Worm (Caenorhabditis elegans): ENCODE data around the gene cah-4.
A peak's percentile ranks its signal among the peaks of the same experiment; 100 is the strongest.

Gene cah-4

ce11 chrX:13527347-13528092 is 14.9 kb upstream of the cah-4 start, which contains the start of gene pab-2 (continued):
- TF ChIP-seq Y53F4B.3 (GFP tag; IDR thresholded peaks at IDR 0.05): no peak
- no peak for TF ChIP-seq B0261.1 (tag; optimal IDR thresholded peaks at IDR 0.05)
- peak; percentile 46 for TF ChIP-seq ets-4 (GFP tag; optimal IDR thresholded peaks at IDR 0.05)
- peak; percentile 59; the same call in 1 of the 2 replicates for TF ChIP-seq cebp-1 (GFP tag; IDR thresholded peaks at IDR 0.05)
- peak; percentile 73 for TF ChIP-seq cebp-1 (tag; optimal IDR thresholded peaks at IDR 0.05)
- TF ChIP-seq die-1 (tag; optimal IDR thresholded peaks at IDR 0.05): peak; percentile 9
- no peak for TF ChIP-seq F49E8.2 (tag; optimal IDR thresholded peaks at IDR 0.05; ENCODE audit: insufficient read depth)
- TF ChIP-seq aptf-3 (GFP tag; IDR thresholded peaks at IDR 0.05): no peak
- peak; percentile 43 for TF ChIP-seq ztf-22 (GFP tag; optimal IDR thresholded peaks at IDR 0.05)
- peak; percentile 97 for TF ChIP-seq zfh-2 (GFP tag; conservative IDR thresholded peaks at IDR 0.05)
- no peak for TF ChIP-seq attf-3 (GFP tag; conservative IDR thresholded peaks at IDR 0.05)
- TF ChIP-seq snpc-3.4 (tag; optimal IDR thresholded peaks at IDR 0.05): no peak
- no peak for TF ChIP-seq F33H1.4 (GFP tag; IDR thresholded peaks at IDR 0.05)
- TF ChIP-seq egl-18 (GFP tag; IDR thresholded peaks at IDR 0.05): no peak
- no peak for TF ChIP-seq Y79H2A.3 (GFP tag; conservative IDR thresholded peaks at IDR 0.05)
- no peak for TF ChIP-seq snpc-1.3 (tag; optimal IDR thresholded peaks at IDR 0.05; ENCODE audit: insufficient read depth)
- peak; percentile 29 for TF ChIP-seq lin-54 (GFP tag; optimal IDR thresholded peaks at IDR 0.05)
- no peak for TF ChIP-seq hsf-1 (GFP tag; IDR thresholded peaks at IDR 0.05)
- TF ChIP-seq hmg-1.2 (GFP tag; IDR thresholded peaks at IDR 0.05): peak; percentile 65
- TF ChIP-seq tbp1 (GFP tag; optimal IDR thresholded peaks at IDR 0.05): peak; percentile 65
- peak; percentile 40 for TF ChIP-seq gei-17 (GFP tag; optimal IDR thresholded peaks at IDR 0.05)
- no peak for TF ChIP-seq nfyb-1 (GFP tag; IDR thresholded peaks at IDR 0.05)
- peak; percentile 82 for TF ChIP-seq ztf-26 (tag; optimal IDR thresholded peaks at IDR 0.05)
- TF ChIP-seq K12H6.12 (tag; optimal IDR thresholded peaks at IDR 0.05): peak; percentile 79
- TF ChIP-seq rec-8 (tag; optimal IDR thresholded peaks at IDR 0.05): no peak
- TF ChIP-seq rcor-1 (GFP tag; IDR thresholded peaks at IDR 0.05): 0 out of 2 replicates have a peak, but pooled peaks have one; percentile 27
- no peak for TF ChIP-seq mxl-1 (tag; optimal IDR thresholded peaks at IDR 0.05)
- peak; percentile 63 for TF ChIP-seq nhr-90 (tag; optimal IDR thresholded peaks at IDR 0.05)
- peak; percentile 76 for TF ChIP-seq chd-7 (tag; optimal IDR thresholded peaks at IDR 0.05)
- peak; percentile 76 for TF ChIP-seq atf-7 (tag; optimal IDR thresholded peaks at IDR 0.05)
- 0 out of 2 replicates have a peak, but pooled peaks have one; percentile 43 for TF ChIP-seq lin-26 (GFP tag; IDR thresholded peaks at IDR 0.05)

- TF ChIP-seq mel-28 (tag; optimal IDR thresholded peaks at IDR 0.05; ENCODE audit: borderline replicate concordance): no peak
- peak; percentile 80 for TF ChIP-seq ztf-22 (GFP tag; optimal IDR thresholded peaks at IDR 0.05)
- TF ChIP-seq cebp-1 (GFP tag; IDR thresholded peaks at IDR 0.05): no peak
- TF ChIP-seq cebp-1 (tag; optimal IDR thresholded peaks at IDR 0.05): peak; percentile 75
- TF ChIP-seq chd-7 (tag; optimal IDR thresholded peaks at IDR 0.05): peak; percentile 12
- peak in 1 of 2 experiments; percentile 65 for TF ChIP-seq let-607 (tag; optimal IDR thresholded peaks at IDR 0.05)
- TF ChIP-seq nhr-27 (tag; optimal IDR thresholded peaks at IDR 0.05): no peak
- no peak for TF ChIP-seq hmg-20 (GFP tag; IDR thresholded peaks at IDR 0.05)
- TF ChIP-seq nhr-90 (tag; optimal IDR thresholded peaks at IDR 0.05): peak; percentile 19
- TF ChIP-seq fkh-3 (tag; optimal IDR thresholded peaks at IDR 0.05): no peak
- TF ChIP-seq F55B11.4 (tag; optimal IDR thresholded peaks at IDR 0.05; ENCODE audit: borderline replicate concordance, insufficient read depth): no peak
- TF ChIP-seq egl-44 (GFP tag; IDR thresholded peaks at IDR 0.05): 0 out of 2 replicates have a peak, but pooled peaks have one; percentile 67
- peak; percentile 62; the same call in 1 of the 2 replicates for TF ChIP-seq B0336.3 (GFP tag; IDR thresholded peaks at IDR 0.05)
- TF ChIP-seq mcd-1 (GFP tag; IDR thresholded peaks at IDR 0.05): 0 out of 2 replicates have a peak, but pooled peaks have one; percentile 19
- TF ChIP-seq dox-1 (GFP tag; IDR thresholded peaks at IDR 0.05): peak; percentile 52
- no peak for TF ChIP-seq lir-1 (GFP tag; conservative IDR thresholded peaks at IDR 0.05)
- peak; percentile 72 for TF ChIP-seq atf-7 (tag; optimal IDR thresholded peaks at IDR 0.05)
- TF ChIP-seq pha-4 (tag; optimal IDR thresholded peaks at IDR 0.05): peak; percentile 66
- TF ChIP-seq F57C9.4 (tag; optimal IDR thresholded peaks at IDR 0.05): no peak
- TF ChIP-seq lag-1 (GFP tag; IDR thresholded peaks at IDR 0.05): no peak
- TF ChIP-seq nfyb-1 (GFP tag; IDR thresholded peaks at IDR 0.05): peak; percentile 50; the same call in 1 of the 2 replicates
These were observed 13.7 kb upstream of the cah-4 start, which contains the start of gene F18H3.4 for ce11 chrX:13528630-13529138. Gene F18H3.4 (plus strand): TSS chrX:13529088.
